Worm (Caenorhabditis elegans): ENCODE data around the gene ZC504.1.

ZC504.1 gene

ce11 chrX:10432786-10433185 is 25.8 kb downstream of the ZC504.1 start:
- TF ChIP-seq zip-5 (tag; optimal IDR thresholded peaks at IDR 0.05) (no peak), ztf-16 (tag; optimal IDR thresholded peaks at IDR 0.05) (no peak), F13H6.1 (tag; optimal IDR thresholded peaks at IDR 0.05) (no peak), pros-1 (tag; optimal IDR thresholded peaks at IDR 0.05) (no peak), ref-2 (tag; optimal IDR thresholded peaks at IDR 0.05) (no peak), elt-2 (tag; optimal IDR thresholded peaks at IDR 0.05) (no peak), pha-2 (tag; optimal IDR thresholded peaks at IDR 0.05) (no peak), ceh-30 (tag; optimal IDR thresholded peaks at IDR 0.05) (no peak), pha-4 (tag; optimal IDR thresholded peaks at IDR 0.05) (no peak), C08G9.2 (tag; optimal IDR thresholded peaks at IDR 0.05) (no peak), ceh-24 (tag; optimal IDR thresholded peaks at IDR 0.05) (no peak)

ce11 chrX:10433863-10434262 is 26.9 kb downstream of the ZC504.1 start:
- peak; percentile 5 for TF ChIP-seq ceh-31 (tag; optimal IDR thresholded peaks at IDR 0.05)
- no peak for TF ChIP-seq ceh-2 (tag; optimal IDR thresholded peaks at IDR 0.05)

ce11 chrX:10435492-10435939 is 28.6 kb downstream of the ZC504.1 start:
- TF ChIP-seq nfya-1 (tag; optimal IDR thresholded peaks at IDR 0.05): peak; percentile 77
- no peak for TF ChIP-seq npax-4 (tag; optimal IDR thresholded peaks at IDR 0.05)
- TF ChIP-seq elt-4 (tag; optimal IDR thresholded peaks at IDR 0.05): no peak
- no peak for TF ChIP-seq nhr-232 (tag; optimal IDR thresholded peaks at IDR 0.05)
- TF ChIP-seq dmd-4 (tag; optimal IDR thresholded peaks at IDR 0.05; ENCODE audit: borderline replicate concordance): no peak
- peak; percentile 51 for TF ChIP-seq ttx-3 (tag; optimal IDR thresholded peaks at IDR 0.05)
- peak; percentile 61 for TF ChIP-seq madf-2 (tag; optimal IDR thresholded peaks at IDR 0.05)
- TF ChIP-seq ceh-48 (tag; optimal IDR thresholded peaks at IDR 0.05): peak; percentile 51
- peak; percentile 55 for TF ChIP-seq ceh-19 (GFP tag; optimal IDR thresholded peaks at IDR 0.05)
- TF ChIP-seq ceh-22 (tag; optimal IDR thresholded peaks at IDR 0.05): peak; percentile 70
- TF ChIP-seq hlh-6 (tag; optimal IDR thresholded peaks at IDR 0.05): peak; percentile 13
- no peak for TF ChIP-seq ceh-45 (GFP tag; IDR thresholded peaks at IDR 0.05)
- TF ChIP-seq ceh-18 (tag; optimal IDR thresholded peaks at IDR 0.05): peak; percentile 82
- no peak for TF ChIP-seq elt-2 (tag; optimal IDR thresholded peaks at IDR 0.05)
- TF ChIP-seq ceh-2 (tag; optimal IDR thresholded peaks at IDR 0.05): peak; percentile 16
- TF ChIP-seq odd-2 (tag; optimal IDR thresholded peaks at IDR 0.05): no peak
- no peak for TF ChIP-seq ceh-30 (tag; optimal IDR thresholded peaks at IDR 0.05)
- peak; percentile 56 for TF ChIP-seq unc-55 (GFP tag; optimal IDR thresholded peaks at IDR 0.05)
- peak; percentile 24 for TF ChIP-seq ztf-16 (tag; optimal IDR thresholded peaks at IDR 0.05)
- no peak for TF ChIP-seq pha-2 (tag; optimal IDR thresholded peaks at IDR 0.05)
- peak; percentile 7 for TF ChIP-seq T23F11.4 (GFP tag; optimal IDR thresholded peaks at IDR 0.05)
- no peak for TF ChIP-seq unc-3 (GFP tag; conservative IDR thresholded peaks at IDR 0.05)
- no peak for TF ChIP-seq unc-3 (tag; optimal IDR thresholded peaks at IDR 0.05)
- TF ChIP-seq unc-86 (tag; optimal IDR thresholded peaks at IDR 0.05): no peak
- TF ChIP-seq hlh-8 (tag; optimal IDR thresholded peaks at IDR 0.05): peak; percentile 53
- TF ChIP-seq pat-9 (tag; optimal IDR thresholded peaks at IDR 0.05): no peak
- no peak for TF ChIP-seq lin-11 (tag; optimal IDR thresholded peaks at IDR 0.05)
- TF ChIP-seq C38D4.7 (GFP tag; optimal IDR thresholded peaks at IDR 0.05): no peak
- peak; percentile 62 for TF ChIP-seq F13H6.1 (tag; optimal IDR thresholded peaks at IDR 0.05)
- peak; percentile 65 for TF ChIP-seq ref-2 (tag; optimal IDR thresholded peaks at IDR 0.05)
- TF ChIP-seq rnt-1 (tag; optimal IDR thresholded peaks at IDR 0.05): peak; percentile 88
- peak; percentile 51 for TF ChIP-seq fkh-6 (tag; optimal IDR thresholded peaks at IDR 0.05)
- peak; percentile 84 for TF ChIP-seq pros-1 (tag; optimal IDR thresholded peaks at IDR 0.05)
- TF ChIP-seq che-1 (tag; optimal IDR thresholded peaks at IDR 0.05): no peak
- TF ChIP-seq fkh-10 (GFP tag; optimal IDR thresholded peaks at IDR 0.05): peak; percentile 86
- TF ChIP-seq hlh-15 (tag; optimal IDR thresholded peaks at IDR 0.05): no peak
- peak; percentile 92 for TF ChIP-seq syd-9 (tag; optimal IDR thresholded peaks at IDR 0.05)
- no peak for TF ChIP-seq ama-1 (optimal IDR thresholded peaks at IDR 0.05)
- TF ChIP-seq fax-1 (tag; optimal IDR thresholded peaks at IDR 0.05): peak; percentile 33
- TF ChIP-seq ceh-6 (GFP tag; optimal IDR thresholded peaks at IDR 0.05): no peak
- 0 out of 2 replicates have a peak, but pooled peaks have one; percentile 30 for TF ChIP-seq sox-2 (GFP tag; IDR thresholded peaks at IDR 0.05)
- peak; percentile 15 for TF ChIP-seq eyg-1 (tag; optimal IDR thresholded peaks at IDR 0.05)
- peak; percentile 15 for TF ChIP-seq hlh-30 (tag; optimal IDR thresholded peaks at IDR 0.05; ENCODE audit: insufficient read depth)
- TF ChIP-seq ceh-31 (tag; optimal IDR thresholded peaks at IDR 0.05): peak; percentile 94
- no peak for TF ChIP-seq lim-6 (tag; optimal IDR thresholded peaks at IDR 0.05)

Data from whole organism, late embryonic.